Worm (Caenorhabditis elegans): Measurements from ENCODE around the gene ceh-92.

The ceh-92 gene

ce11 chrIII:11627631-11628030 lies 46.2 kb downstream of the ceh-92 start:
- no peak for TF ChIP-seq klf-2 (GFP tag; conservative IDR thresholded peaks at IDR 0.05)
- TF ChIP-seq ztf-29 (GFP tag; IDR thresholded peaks at IDR 0.05), result no peak
- TF ChIP-seq ref-1 (GFP tag; conservative IDR thresholded peaks at IDR 0.05), result no peak
- no peak for TF ChIP-seq cog-1 (tag; optimal IDR thresholded peaks at IDR 0.05)
- TF ChIP-seq ztf-23 (GFP tag; IDR thresholded peaks at IDR 0.05), result no peak
- TF ChIP-seq tab-1 (GFP tag; IDR thresholded peaks at IDR 0.05), result no peak
- no peak for TF ChIP-seq flt-1 (GFP tag; IDR thresholded peaks at IDR 0.05)
- TF ChIP-seq T22C8.4 (GFP tag; IDR thresholded peaks at IDR 0.05), result no peak
- TF ChIP-seq med-1 (GFP tag; optimal IDR thresholded peaks at IDR 0.05; ENCODE audit: insufficient read depth), result no peak

ce11 chrIII:11629354-11629753 lies 48.0 kb downstream of the ceh-92 start, which contains the start of gene Y66A7A.7:
TSS of gene Y66A7A.7 (minus strand) at chrIII:11629454.
- TF ChIP-seq T22C8.4 (GFP tag; IDR thresholded peaks at IDR 0.05) (no peak), flt-1 (GFP tag; IDR thresholded peaks at IDR 0.05) (no peak), ztf-29 (GFP tag; IDR thresholded peaks at IDR 0.05) (no peak), cog-1 (tag; optimal IDR thresholded peaks at IDR 0.05) (no peak), med-1 (GFP tag; optimal IDR thresholded peaks at IDR 0.05; ENCODE audit: insufficient read depth) (no peak), ztf-23 (GFP tag; IDR thresholded peaks at IDR 0.05) (no peak), ref-1 (GFP tag; conservative IDR thresholded peaks at IDR 0.05) (no peak), klf-2 (GFP tag; conservative IDR thresholded peaks at IDR 0.05) (no peak), tab-1 (GFP tag; IDR thresholded peaks at IDR 0.05) (no peak)

- TF ChIP-seq cog-1 (tag; optimal IDR thresholded peaks at IDR 0.05) (no peak), med-1 (GFP tag; optimal IDR thresholded peaks at IDR 0.05; ENCODE audit: insufficient read depth) (no peak), ztf-23 (GFP tag; IDR thresholded peaks at IDR 0.05) (no peak), tab-1 (GFP tag; IDR thresholded peaks at IDR 0.05) (no peak), ztf-29 (GFP tag; IDR thresholded peaks at IDR 0.05) (no peak), T22C8.4 (GFP tag; IDR thresholded peaks at IDR 0.05) (no peak), flt-1 (GFP tag; IDR thresholded peaks at IDR 0.05) (no peak), klf-2 (GFP tag; conservative IDR thresholded peaks at IDR 0.05) (no peak), ref-1 (GFP tag; conservative IDR thresholded peaks at IDR 0.05) (no peak)
These were observed 49.7 kb downstream of the ceh-92 start for ce11 chrIII:11631111-11631510.

- TF ChIP-seq T22C8.4 (GFP tag; IDR thresholded peaks at IDR 0.05) (no peak), flt-1 (GFP tag; IDR thresholded peaks at IDR 0.05) (no peak)
These were observed 51.0 kb downstream of the ceh-92 start for ce11 chrIII:11632376-11632775.

- TF ChIP-seq klf-2 (GFP tag; conservative IDR thresholded peaks at IDR 0.05), result no peak
These were observed 52.0 kb downstream of the ceh-92 start for ce11 chrIII:11633444-11633843.

- TF ChIP-seq med-1 (GFP tag; optimal IDR thresholded peaks at IDR 0.05; ENCODE audit: insufficient read depth), result no peak
- no peak for TF ChIP-seq cog-1 (tag; optimal IDR thresholded peaks at IDR 0.05)
- TF ChIP-seq klf-2 (GFP tag; conservative IDR thresholded peaks at IDR 0.05), result no peak
- TF ChIP-seq flt-1 (GFP tag; IDR thresholded peaks at IDR 0.05), result no peak
- TF ChIP-seq ztf-29 (GFP tag; IDR thresholded peaks at IDR 0.05), result no peak
- no peak for TF ChIP-seq ref-1 (GFP tag; conservative IDR thresholded peaks at IDR 0.05)
- no peak for TF ChIP-seq ztf-23 (GFP tag; IDR thresholded peaks at IDR 0.05)
- no peak for TF ChIP-seq tab-1 (GFP tag; IDR thresholded peaks at IDR 0.05)
- TF ChIP-seq T22C8.4 (GFP tag; IDR thresholded peaks at IDR 0.05), result no peak
These were observed 53.6 kb downstream of the ceh-92 start for ce11 chrIII:11635000-11635399.

ce11 chrIII:11636740-11637139 lies 55.3 kb downstream of the ceh-92 start, which contains the start of gene tbx-33:
TSS of gene tbx-33 (minus strand) at chrIII:11636840.
- TF ChIP-seq flt-1 (GFP tag; IDR thresholded peaks at IDR 0.05), result no peak
- no peak for TF ChIP-seq med-1 (GFP tag; optimal IDR thresholded peaks at IDR 0.05; ENCODE audit: insufficient read depth)
- no peak for TF ChIP-seq klf-2 (GFP tag; conservative IDR thresholded peaks at IDR 0.05)
- TF ChIP-seq ztf-29 (GFP tag; IDR thresholded peaks at IDR 0.05), result no peak
- TF ChIP-seq ztf-23 (GFP tag; IDR thresholded peaks at IDR 0.05), result no peak
- no peak for TF ChIP-seq tab-1 (GFP tag; IDR thresholded peaks at IDR 0.05)
- no peak for TF ChIP-seq T22C8.4 (GFP tag; IDR thresholded peaks at IDR 0.05)
- TF ChIP-seq cog-1 (tag; optimal IDR thresholded peaks at IDR 0.05), result no peak
- TF ChIP-seq ref-1 (GFP tag; conservative IDR thresholded peaks at IDR 0.05), result no peak
